Worm (Caenorhabditis elegans) whole organism, early embryonic: Measurements from ENCODE around the gene acs-6.

ENCODE experiments used
- B0310.2 ChIP-seq: sonication (generic microtip); optimal IDR thresholded peaks from 2 replicates; lab custom pipeline; 2016; ENCODE audit warnings: mild to moderate bottlenecking, missing genetic modification characterization, missing compliant biosample characterization
- F13C5.2 ChIP-seq: sonication (generic microtip); optimal IDR thresholded peaks from 2 replicates; lab custom pipeline; 2017; ENCODE audit warnings: mild to moderate bottlenecking, missing genetic modification characterization, inconsistent platforms, missing compliant biosample characterization
- aly-1 ChIP-seq: sonication (generic microtip); optimal IDR thresholded peaks from 2 replicates; lab custom pipeline; 2016; ENCODE audit warnings: missing genetic modification characterization, missing compliant biosample characterization
- ama-1 ChIP-seq: fragments of 150-350 bp; optimal IDR thresholded peaks from 2 replicates; lab custom pipeline; 2014
- ceh-13 ChIP-seq: fragments of 200-800 bp; sonication (Bioruptor generic); optimal IDR thresholded peaks from 2 replicates; lab custom pipeline; 2018; ENCODE audit warnings: mild to moderate bottlenecking, missing genetic modification characterization, missing compliant biosample characterization
- ceh-36 ChIP-seq: sonication (generic microtip); optimal IDR thresholded peaks from 2 replicates; lab custom pipeline; 2016; ENCODE audit warnings: missing genetic modification characterization, inconsistent platforms, missing compliant biosample characterization
- ets-7 ChIP-seq: sonication (generic microtip); optimal IDR thresholded peaks from 2 replicates; lab custom pipeline; 2016; ENCODE audit warnings: missing genotype, missing genetic modification characterization, missing compliant biosample characterization
- flt-1 ChIP-seq: fragments of 200-800 bp; sonication (Bioruptor generic); IDR thresholded peaks from 2 replicates; pipeline ENCODE4 v1.3.6; 2022; ENCODE audit warnings: missing genetic modification characterization, missing compliant biosample characterization
- hmbx-1 ChIP-seq: sonication (generic microtip); optimal IDR thresholded peaks from 2 replicates; lab custom pipeline; 2016; ENCODE audit warnings: mild to moderate bottlenecking, missing genetic modification characterization, missing compliant biosample characterization
- hmg-4 ChIP-seq: fragments of 200-800 bp; sonication (Bioruptor generic); optimal IDR thresholded peaks from 2 replicates; lab custom pipeline; 2018; ENCODE audit warnings: mild to moderate bottlenecking, missing genetic modification characterization, missing compliant biosample characterization
- hnd-1 ChIP-seq: sonication (generic microtip); optimal IDR thresholded peaks from 2 replicates; lab custom pipeline; 2016; ENCODE audit warnings: missing genetic modification characterization, missing compliant biosample characterization
- pes-1 ChIP-seq: fragments of 200-800 bp; sonication (Bioruptor generic); IDR thresholded peaks from 2 replicates; pipeline ENCODE4 v1.3.6; 2022; ENCODE audit warnings: missing genetic modification reagents, missing genetic modification characterization, missing compliant biosample characterization
- scrt-1 ChIP-seq: fragments of 200-800 bp; sonication (Bioruptor generic); IDR thresholded peaks from 2 replicates; pipeline ENCODE4 v1.3.6; 2022; ENCODE audit warnings: missing genetic modification characterization, missing compliant biosample characterization
- sea-1 ChIP-seq: fragments of 200-800 bp; sonication (Bioruptor generic); conservative IDR thresholded peaks from 2 replicates; pipeline ENCODE4 v1.3.6; 2022; ENCODE audit warnings: missing genetic modification characterization, missing compliant biosample characterization
- tbx-11 ChIP-seq: fragments of 200-800 bp; sonication (Bioruptor generic); IDR thresholded peaks from 2 replicates; pipeline ENCODE4 v1.3.6; 2022; ENCODE audit warnings: missing genetic modification characterization, missing compliant biosample characterization
- tbx-37 ChIP-seq: fragments of 200-800 bp; sonication (Bioruptor generic); conservative IDR thresholded peaks from 2 replicates; pipeline ENCODE4 v1.3.6; 2022; ENCODE audit warnings: missing genetic modification reagents, missing genetic modification characterization, missing compliant biosample characterization
- tra-4 ChIP-seq: sonication (generic microtip); optimal IDR thresholded peaks from 2 replicates; lab custom pipeline; 2017; ENCODE audit warnings: missing genetic modification characterization, missing compliant biosample characterization

Gene acs-6

DNA sequence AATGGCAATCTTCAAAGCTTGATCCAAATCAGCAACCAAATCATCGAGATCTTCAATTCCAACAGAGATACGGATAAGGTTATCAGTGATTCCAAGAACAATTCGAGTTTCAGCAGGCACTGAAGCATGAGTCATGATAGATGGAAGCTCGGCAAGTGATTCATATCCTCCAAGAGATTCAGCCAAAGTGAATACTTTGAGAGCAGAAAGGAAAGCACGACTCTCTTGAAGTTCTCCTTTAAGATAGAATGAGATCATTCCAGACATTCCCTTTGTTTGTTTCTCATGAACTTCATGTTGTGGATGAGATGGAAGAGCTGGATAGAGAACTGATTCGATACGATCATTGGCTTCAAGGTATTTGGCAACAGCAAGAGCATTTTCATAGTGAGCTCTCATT is 5.5 kb upstream of the acs-6 start:
- TF ChIP-seq tbx-11 (GFP tag; lab: Robert Waterston, UW): no peak
- TF ChIP-seq hnd-1 (tag; lab: Kevin White, UChicago): no peak
- no peak for TF ChIP-seq ceh-13 (GFP tag; lab: Kevin White, UChicago)

DNA sequence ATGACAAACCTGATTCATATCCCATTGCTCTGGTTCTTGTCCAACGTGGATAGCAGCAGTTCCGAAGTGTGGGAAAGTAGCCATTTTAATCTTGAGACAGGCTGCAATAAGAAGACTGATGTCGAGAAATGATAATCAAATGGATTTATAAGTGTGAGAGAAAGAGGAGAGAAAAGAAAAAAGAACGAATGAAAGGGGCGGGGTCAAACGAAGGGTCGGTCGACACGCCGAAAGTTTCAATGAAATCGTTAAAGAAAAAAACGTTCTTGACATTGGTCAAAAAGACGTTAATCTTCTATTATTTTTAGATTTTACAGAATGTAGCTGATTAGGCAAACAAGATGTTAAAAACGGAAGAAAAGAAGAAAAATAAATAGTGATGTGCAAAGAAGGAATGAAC is 4.0 kb upstream of the acs-6 start, which contains the start of gene cth-2:
cth-2 (minus strand) TSS at position 101 of the 400 bp plus-strand sequence.
- no peak for TF ChIP-seq flt-1 (GFP tag; lab: Robert Waterston, UW)
- no peak for TF ChIP-seq aly-1
- no peak for TF ChIP-seq hnd-1 (tag; lab: Kevin White, UChicago)
- no peak for TF ChIP-seq F13C5.2 (tag; lab: Kevin White, UChicago)
- no peak for TF ChIP-seq B0310.2 (tag; lab: Kevin White, UChicago)
- no peak for TF ChIP-seq sea-1
- TF ChIP-seq ceh-13 (GFP tag; lab: Kevin White, UChicago): no peak
- no peak for TF ChIP-seq tbx-11 (GFP tag; lab: Robert Waterston, UW)
- no peak for TF ChIP-seq hmg-4 (GFP tag; lab: Kevin White, UChicago)
- TF ChIP-seq ets-7 (tag; lab: Kevin White, UChicago): no peak
- TF ChIP-seq scrt-1 (GFP tag; lab: Robert Waterston, UW): no peak
- no peak for TF ChIP-seq ceh-36 (tag; lab: Kevin White, UChicago)
- no peak for TF ChIP-seq tbx-37
- TF ChIP-seq pes-1: no peak
- no peak for TF ChIP-seq ama-1 (lab: Kevin White, UChicago)
- TF ChIP-seq tra-4 (tag; lab: Kevin White, UChicago): no peak
- TF ChIP-seq hmbx-1 (tag; lab: Kevin White, UChicago): no peak

- TF ChIP-seq pes-1: no peak
- TF ChIP-seq flt-1 (GFP tag; lab: Robert Waterston, UW): no peak
- no peak for TF ChIP-seq B0310.2 (tag; lab: Kevin White, UChicago)
- TF ChIP-seq ets-7 (tag; lab: Kevin White, UChicago): no peak
- no peak for TF ChIP-seq ceh-36 (tag; lab: Kevin White, UChicago)
- TF ChIP-seq hnd-1 (tag; lab: Kevin White, UChicago): no peak
- no peak for TF ChIP-seq hmbx-1 (tag; lab: Kevin White, UChicago)
These were observed 2.5 kb upstream of the acs-6 start for ce11 chrII:7059274-7059757.

DNA sequence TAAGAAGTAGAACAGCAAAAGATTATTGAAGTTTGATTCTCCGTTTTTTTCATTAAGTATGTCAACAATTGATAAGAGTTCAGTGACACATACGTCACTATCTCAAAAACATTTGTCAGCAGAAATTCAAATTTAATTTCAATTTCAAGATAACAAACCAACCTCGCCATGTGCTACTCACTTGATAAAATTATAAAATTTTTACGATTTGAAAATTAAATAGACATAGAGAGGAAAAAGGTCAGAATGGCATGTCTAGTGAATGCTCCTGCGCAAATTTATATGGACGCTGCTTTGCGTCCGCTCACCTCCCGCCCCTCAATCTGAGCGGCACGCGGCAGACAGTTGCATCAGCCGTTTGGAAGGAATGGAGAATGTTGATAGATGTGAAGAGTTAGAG is 1.6 kb upstream of the acs-6 start:
- TF ChIP-seq ceh-36 (tag; lab: Kevin White, UChicago): no peak
- TF ChIP-seq aly-1: no peak

ce11 chrII:7060791-7061190 is 1.0 kb upstream of the acs-6 start:
- TF ChIP-seq ama-1 (lab: Kevin White, UChicago) (no peak), ceh-13 (GFP tag; lab: Kevin White, UChicago) (no peak), hnd-1 (tag; lab: Kevin White, UChicago) (no peak), scrt-1 (GFP tag; lab: Robert Waterston, UW) (no peak), F13C5.2 (tag; lab: Kevin White, UChicago) (no peak), tbx-11 (GFP tag; lab: Robert Waterston, UW) (no peak), aly-1 (no peak), ceh-36 (tag; lab: Kevin White, UChicago) (no peak), hmg-4 (GFP tag; lab: Kevin White, UChicago) (no peak), hmbx-1 (tag; lab: Kevin White, UChicago) (no peak), B0310.2 (tag; lab: Kevin White, UChicago) (no peak), flt-1 (GFP tag; lab: Robert Waterston, UW) (no peak), ets-7 (tag; lab: Kevin White, UChicago) (no peak), sea-1 (no peak), pes-1 (no peak), tbx-37 (no peak), tra-4 (tag; lab: Kevin White, UChicago) (no peak)

- TF ChIP-seq ets-7 (tag; lab: Kevin White, UChicago) (no peak), hnd-1 (tag; lab: Kevin White, UChicago) (no peak), flt-1 (GFP tag; lab: Robert Waterston, UW) (no peak), ama-1 (lab: Kevin White, UChicago) (no peak), F13C5.2 (tag; lab: Kevin White, UChicago) (no peak), hmbx-1 (tag; lab: Kevin White, UChicago) (no peak), tbx-37 (no peak), ceh-13 (GFP tag; lab: Kevin White, UChicago) (no peak), tra-4 (tag; lab: Kevin White, UChicago) (no peak), aly-1 (no peak), hmg-4 (GFP tag; lab: Kevin White, UChicago) (no peak), scrt-1 (GFP tag; lab: Robert Waterston, UW) (no peak)
These were observed 3.6 kb downstream of the acs-6 start, which contains the start of gene nos-2 for ce11 chrII:7065391-7065790. TSS of gene nos-2 (plus strand) at chrII:7065618.

- TF ChIP-seq ceh-36 (tag; lab: Kevin White, UChicago) (no peak), hmg-4 (GFP tag; lab: Kevin White, UChicago) (no peak), pes-1 (no peak), hmbx-1 (tag; lab: Kevin White, UChicago) (no peak), scrt-1 (GFP tag; lab: Robert Waterston, UW) (no peak), hnd-1 (tag; lab: Kevin White, UChicago) (no peak)
These were observed 8.0 kb downstream of the acs-6 start, which contains the start of gene him-14 for ce11 chrII:7069866-7070265. TSS of gene him-14 (minus strand) at chrII:7069966.

ce11 chrII:7070434-7070833 is 8.6 kb downstream of the acs-6 start:
- no peak for TF ChIP-seq scrt-1 (GFP tag; lab: Robert Waterston, UW)
- no peak for TF ChIP-seq ceh-36 (tag; lab: Kevin White, UChicago)
- no peak for TF ChIP-seq ets-7 (tag; lab: Kevin White, UChicago)
- no peak for TF ChIP-seq tbx-11 (GFP tag; lab: Robert Waterston, UW)
- no peak for TF ChIP-seq flt-1 (GFP tag; lab: Robert Waterston, UW)
- no peak for TF ChIP-seq hmbx-1 (tag; lab: Kevin White, UChicago)
